Fruit fly (Drosophila melanogaster) whole organism, embryonic: ENCODE data around the gene yin.

Experiments
- ATbp ChIP-seq: fragments of 200-800 bp; sonication (Bioruptor generic); optimal IDR thresholded peaks from 2 replicates; lab custom pipeline; 2017; ENCODE audit warnings: missing biosample characterization, mild to moderate bottlenecking, missing genetic modification characterization, missing genetic modification reagents
- B-H1 ChIP-seq: fragments of 200-800 bp; sonication (Bioruptor generic); IDR thresholded peaks from 3 replicates; pipeline ENCODE4 v1.3.6; 2022; ENCODE audit warnings: missing biosample characterization, missing genetic modification characterization
- BtbVII ChIP-seq: fragments of 200-800 bp; sonication (Bioruptor generic); optimal IDR thresholded peaks from 3 replicates; lab custom pipeline; 2017; ENCODE audit warnings: missing biosample characterization, mild to moderate bottlenecking, missing genetic modification characterization
- CG10462 ChIP-seq: fragments of 200-800 bp; sonication (Bioruptor generic); optimal IDR thresholded peaks from 2 replicates; lab custom pipeline; 2016; ENCODE audit warnings: missing biosample characterization, missing genetic modification characterization
- CG10565 ChIP-seq: fragments of 200-800 bp; sonication (Bioruptor generic); optimal IDR thresholded peaks from 3 replicates; lab custom pipeline; 2016; ENCODE audit warnings: missing biosample characterization, mild to moderate bottlenecking, missing genetic modification characterization
- CG11695 ChIP-seq: fragments of 200-800 bp; sonication (Bioruptor generic); IDR thresholded peaks from 3 replicates; pipeline ENCODE4 v1.3.6; 2022; ENCODE audit warnings: missing biosample characterization, missing genetic modification characterization
- CG13894 ChIP-seq: fragments of 200-800 bp; sonication (Bioruptor generic); optimal IDR thresholded peaks from 3 replicates; lab custom pipeline; 2018; ENCODE audit warnings: missing biosample characterization, mild to moderate bottlenecking, missing genetic modification characterization, moderate library complexity
- CG1603 ChIP-seq: fragments of 200-800 bp; sonication (Bioruptor generic); optimal IDR thresholded peaks from 2 replicates; lab custom pipeline; 2019; ENCODE audit warnings: missing biosample characterization, mild to moderate bottlenecking, missing genetic modification characterization, moderate library complexity
- CG17361 ChIP-seq: fragments of 200-800 bp; sonication (Bioruptor generic); IDR thresholded peaks from 3 replicates; pipeline ENCODE4 v1.3.6; 2022; ENCODE audit warnings: missing biosample characterization, missing genetic modification characterization
- CG17802 ChIP-seq: fragments of 200-800 bp; sonication (Bioruptor generic); optimal IDR thresholded peaks from 2 replicates; lab custom pipeline; 2018; ENCODE audit warnings: missing biosample characterization, mild to moderate bottlenecking, missing genetic modification characterization, moderate library complexity
- CG18764 ChIP-seq: fragments of 200-800 bp; sonication (Bioruptor generic); optimal IDR thresholded peaks from 3 replicates; lab custom pipeline; 2016; ENCODE audit warnings: missing biosample characterization, missing genetic modification characterization
- CG2199 ChIP-seq: fragments of 200-800 bp; sonication (Bioruptor generic); IDR thresholded peaks from 3 replicates; pipeline ENCODE4 v1.3.6; 2022; ENCODE audit warnings: missing biosample characterization, missing genetic modification characterization
- CG31441 ChIP-seq: fragments of 200-800 bp; sonication (Bioruptor generic); IDR thresholded peaks from 2 replicates; pipeline ENCODE4 v1.3.6; 2022; ENCODE audit warnings: missing biosample characterization, missing genetic modification characterization
- CG32767 ChIP-seq: fragments of 200-800 bp; sonication (Bioruptor generic); IDR thresholded peaks from 2 replicates; pipeline ENCODE4 v1.3.6; 2022; ENCODE audit warnings: missing biosample characterization, missing genetic modification characterization
- CG4617 ChIP-seq: fragments of 200-800 bp; sonication (Bioruptor generic); optimal IDR thresholded peaks from 3 replicates; lab custom pipeline; 2016; ENCODE audit warnings: missing biosample characterization, missing genetic modification characterization, borderline replicate concordance
- CG7839 ChIP-seq: fragments of 200-800 bp; sonication (Bioruptor generic); optimal IDR thresholded peaks from 3 replicates; lab custom pipeline; 2018; ENCODE audit warnings: missing biosample characterization, mild to moderate bottlenecking, missing genetic modification characterization, moderate library complexity
- CG8359 ChIP-seq: fragments of 200-800 bp; sonication (Bioruptor generic); optimal IDR thresholded peaks from 2 replicates; lab custom pipeline; 2017; ENCODE audit warnings: missing biosample characterization, mild to moderate bottlenecking, missing genetic modification characterization, borderline replicate concordance
- CG9727 ChIP-seq: fragments of 200-800 bp; sonication (Bioruptor generic); optimal IDR thresholded peaks from 3 replicates; lab custom pipeline; 2017; ENCODE audit warnings: missing biosample characterization, mild to moderate bottlenecking, missing genetic modification characterization
- CkIIα-i1 ChIP-seq: fragments of 200-800 bp; sonication (Bioruptor generic); IDR thresholded peaks from 2 replicates; pipeline ENCODE4 v1.3.6; 2022; ENCODE audit warnings: missing biosample characterization, missing genetic modification characterization
- Hr78 ChIP-seq, 2 experiments: fragments of 200-800 bp in 1 of 2; fragments of >200 bp in 1 of 2; sonication (Bioruptor generic) in 1 of 2; optimal IDR thresholded peaks; 2 replicates each; lab custom pipeline; 2017 to 2019; ENCODE audit warnings: missing biosample characterization in 2 of 2, missing genetic modification characterization in 2 of 2, mild to moderate bottlenecking in 1 of 2, moderate library complexity in 1 of 2
- Lpt ChIP-seq: fragments of >200 bp; optimal IDR thresholded peaks from 2 replicates; lab custom pipeline; 2018; ENCODE audit warnings: missing biosample characterization, missing genetic modification characterization
- MBD-R2 ChIP-seq: fragments of 200-800 bp; sonication (Bioruptor generic); IDR thresholded peaks from 2 replicates; pipeline ENCODE4 v1.3.6; 2022; ENCODE audit warnings: missing biosample characterization, missing genetic modification characterization
- Meics ChIP-seq: fragments of 200-800 bp; sonication (Bioruptor generic); optimal IDR thresholded peaks from 2 replicates; lab custom pipeline; 2017; ENCODE audit warnings: missing biosample characterization, mild to moderate bottlenecking, missing genetic modification characterization
- NK7.1 ChIP-seq: fragments of 200-800 bp; sonication (Bioruptor generic); optimal IDR thresholded peaks from 3 replicates; lab custom pipeline; 2016; ENCODE audit warnings: missing biosample characterization, missing genetic modification characterization
- Ptx1 ChIP-seq: fragments of 200-800 bp; sonication (Bioruptor generic); IDR thresholded peaks from 2 replicates; pipeline ENCODE4 v1.3.6; 2022; ENCODE audit warnings: missing biosample characterization, missing genetic modification characterization
- Ravus ChIP-seq: fragments of 200-800 bp; sonication (Bioruptor generic); IDR thresholded peaks from 2 replicates; pipeline ENCODE4 v1.3.6; 2022; ENCODE audit warnings: missing biosample characterization, missing genetic modification characterization
- Rfx ChIP-seq: fragments of 200-800 bp; sonication (Bioruptor generic); IDR thresholded peaks from 2 replicates; pipeline ENCODE4 v1.3.6; 2022; ENCODE audit warnings: missing biosample characterization, missing genetic modification characterization
- Sry-β ChIP-seq: fragments of 200-800 bp; sonication (Bioruptor generic); optimal IDR thresholded peaks from 2 replicates; lab custom pipeline; 2018; ENCODE audit warnings: missing biosample characterization, mild to moderate bottlenecking, missing genetic modification characterization, moderate library complexity
- TFAM ChIP-seq: fragments of 200-800 bp; sonication (Bioruptor generic); optimal IDR thresholded peaks from 2 replicates; lab custom pipeline; 2017; ENCODE audit warnings: missing biosample characterization, missing genetic modification characterization, inconsistent platforms
- bigmax ChIP-seq: fragments of 200-800 bp; sonication (Bioruptor generic); optimal IDR thresholded peaks from 2 replicates; lab custom pipeline; 2018; ENCODE audit warnings: missing biosample characterization, mild to moderate bottlenecking, missing genetic modification characterization
- bsh ChIP-seq, 2 experiments: fragments of 200-800 bp; sonication (Bioruptor generic); optimal IDR thresholded peaks; 2 replicates each; lab custom pipeline; 2017 to 2018; ENCODE audit warnings: mild to moderate bottlenecking in 2 of 2, missing biosample characterization in 2 of 2, missing genetic modification characterization in 2 of 2, moderate library complexity in 1 of 2
- cg ChIP-seq: fragments of 200-800 bp; sonication (Bioruptor generic); optimal IDR thresholded peaks from 3 replicates; lab custom pipeline; 2019; ENCODE audit warnings: missing biosample characterization, mild to moderate bottlenecking, missing genetic modification characterization, moderate library complexity
- ci ChIP-seq: fragments of 200-800 bp; sonication (Bioruptor generic); IDR thresholded peaks from 3 replicates; pipeline ENCODE4 v1.3.6; 2022; ENCODE audit warnings: missing biosample characterization, missing genetic modification characterization
- croc ChIP-seq: fragments of 200-800 bp; sonication (Bioruptor generic); conservative IDR thresholded peaks from 3 replicates; pipeline ENCODE4 v1.3.6; 2022; ENCODE audit warnings: missing biosample characterization, missing genetic modification characterization
- dmrt11E ChIP-seq: fragments of 200-800 bp; sonication (Bioruptor generic); optimal IDR thresholded peaks from 3 replicates; lab custom pipeline; 2018; ENCODE audit warnings: missing biosample characterization, mild to moderate bottlenecking, missing genetic modification characterization, moderate library complexity
- ems ChIP-seq: fragments of 200-800 bp; sonication (Bioruptor generic); optimal IDR thresholded peaks from 3 replicates; lab custom pipeline; 2016; ENCODE audit warnings: missing biosample characterization, missing genetic modification characterization
- fd102C ChIP-seq: fragments of 200-800 bp; sonication (Bioruptor generic); optimal IDR thresholded peaks from 2 replicates; lab custom pipeline; 2018; ENCODE audit warnings: missing biosample characterization, mild to moderate bottlenecking, missing genetic modification characterization, moderate library complexity
- fru ChIP-seq: fragments of >200 bp; optimal IDR thresholded peaks from 2 replicates; lab custom pipeline; 2017
- gro ChIP-seq: fragments of 200-800 bp; sonication (Bioruptor generic); optimal IDR thresholded peaks from 2 replicates; lab custom pipeline; 2016; ENCODE audit warnings: missing biosample characterization, missing genetic modification characterization
- hkb ChIP-seq, 2 experiments: fragments of 200-800 bp in 1 of 2; fragments of >200 bp in 1 of 2; sonication (Bioruptor generic) in 1 of 2; IDR thresholded peaks in 1 of 2; optimal IDR thresholded peaks in 1 of 2; 2 replicates each; pipeline versions ENCODE4 v1.3.6 to Lab custom; 2017 to 2022; ENCODE audit warnings: missing biosample characterization in 1 of 2, missing genetic modification characterization in 1 of 2
- nerfin-1 ChIP-seq: fragments of 200-800 bp; sonication (Bioruptor generic); optimal IDR thresholded peaks from 3 replicates; lab custom pipeline; 2019; ENCODE audit warnings: missing biosample characterization, mild to moderate bottlenecking, missing genetic modification characterization, moderate library complexity
- pfk ChIP-seq: fragments of 200-800 bp; sonication (Bioruptor generic); optimal IDR thresholded peaks from 2 replicates; lab custom pipeline; 2018; ENCODE audit warnings: missing biosample characterization, mild to moderate bottlenecking, missing genetic modification characterization, moderate library complexity
- psq ChIP-seq: fragments of 200-800 bp; sonication (Bioruptor generic); optimal IDR thresholded peaks from 2 replicates; lab custom pipeline; 2017; ENCODE audit warnings: missing biosample characterization, missing genetic modification characterization
- shn ChIP-seq: fragments of 200-800 bp; sonication (Bioruptor generic); optimal IDR thresholded peaks from 3 replicates; lab custom pipeline; 2016; ENCODE audit warnings: missing biosample characterization, missing genetic modification characterization
- so ChIP-seq: fragments of 200-800 bp; sonication (Bioruptor generic); IDR thresholded peaks from 3 replicates; pipeline ENCODE4 v1.3.6; 2022; ENCODE audit warnings: missing biosample characterization, missing genetic modification characterization
- sob ChIP-seq: fragments of 200-800 bp; sonication (Bioruptor generic); IDR thresholded peaks from 2 replicates; pipeline ENCODE4 v1.3.6; 2022; ENCODE audit warnings: missing biosample characterization, missing genetic modification characterization
- trh ChIP-seq: fragments of 200-800 bp; sonication (Bioruptor generic); optimal IDR thresholded peaks from 2 replicates; lab custom pipeline; 2016; ENCODE audit warnings: missing biosample characterization, missing genetic modification characterization
- ttk ChIP-seq: fragments of 200-800 bp; sonication (Bioruptor generic); IDR thresholded peaks from 2 replicates; pipeline ENCODE4 v2.1.2; 2022; ENCODE audit warnings: missing biosample characterization, missing genetic modification characterization
- unc-4 ChIP-seq: fragments of 200-800 bp; sonication (Bioruptor generic); IDR thresholded peaks from 2 replicates; pipeline ENCODE4 v1.3.6; 2022; ENCODE audit warnings: missing biosample characterization, missing genetic modification characterization; ENCODE audit not compliant: partially characterized antibody

Gene yin

DNA sequence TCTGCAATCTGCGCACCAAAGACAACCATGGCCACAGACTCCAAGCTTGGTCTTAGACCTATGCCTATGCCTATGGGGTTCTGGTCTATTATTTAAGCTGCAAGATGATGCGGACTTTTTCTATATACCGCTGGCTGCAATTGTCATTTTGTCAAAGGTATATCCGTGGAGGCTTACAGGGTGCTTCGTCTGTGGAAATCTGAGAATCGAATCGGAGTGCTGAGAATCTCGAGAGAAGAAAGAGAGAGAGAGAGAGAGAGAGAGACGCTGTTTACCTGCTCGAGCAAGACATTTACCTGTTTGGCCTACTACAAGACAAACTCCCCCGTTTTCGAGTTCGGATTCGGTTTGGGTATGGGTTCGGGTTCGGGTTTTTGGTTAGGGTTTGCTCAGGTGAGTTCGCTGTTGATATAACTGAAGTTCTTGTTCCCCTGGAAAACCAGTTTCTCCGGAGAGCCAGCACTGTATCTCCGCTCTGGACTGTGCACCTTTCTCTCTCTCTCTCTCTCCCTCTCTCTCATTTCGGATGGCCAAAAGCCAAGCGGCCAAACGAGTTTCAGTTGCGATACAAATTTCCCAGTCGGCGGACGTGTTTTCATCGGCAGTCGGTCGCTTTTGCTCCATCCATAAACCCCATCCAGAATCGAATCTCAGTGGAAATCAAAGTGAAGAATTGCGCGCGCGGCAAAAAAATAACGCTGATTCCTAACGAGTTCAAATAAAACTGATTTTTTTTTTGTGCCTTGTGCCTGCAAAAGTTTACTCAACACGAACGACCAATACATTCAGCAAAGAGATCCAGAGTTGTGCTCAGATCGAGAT, 26.2 kb downstream of the yin start (continued):
- TF ChIP-seq cg (no peak), CG17802 (tag; lab: Kevin White, UChicago) (no peak), bigmax (GFP tag; lab: Kevin White, UChicago) (peak; percentile 33), B-H1 (GFP tag; lab: Robert Waterston, UW) (no peak), CG18764 (no peak), TFAM (no peak), Ptx1 (no peak), so (GFP tag; lab: Robert Waterston, UW) (peak; percentile 56; the same call in 1 of the 3 replicates), hkb (optimal IDR thresholded peaks at IDR 0.05; lab: Kevin White, UChicago) (no peak), hkb (GFP tag; IDR thresholded peaks at IDR 0.05; lab: Robert Waterston, UW) (peak; percentile 49), CG11695 (GFP tag; lab: Robert Waterston, UW) (0 out of 3 replicates have a peak, but pooled peaks have one; percentile 11), ATbp (peak; percentile 55), CG4617 (no peak), Meics (GFP tag; lab: Kevin White, UChicago) (peak; percentile 35), psq (GFP tag; lab: Kevin White, UChicago) (no peak), CG31441 (GFP tag; lab: Robert Waterston, UW) (no peak), CG10462 (no peak), gro (GFP tag; lab: Kevin White, UChicago) (no peak), bsh (GFP tag; optimal IDR thresholded peaks at IDR 0.05; lab: Kevin White, UChicago) (peak; percentile 26 to 28), Hr78 (GFP tag; optimal IDR thresholded peaks at IDR 0.05; lab: Kevin White, UChicago) (no peak), NK7.1 (no peak), CG13894 (tag; lab: Kevin White, UChicago) (peak; percentile 38), pfk (peak; percentile 49), MBD-R2 (GFP tag; lab: Robert Waterston, UW) (no peak; the same call in 1 of the 2 replicates), croc (no peak), CkIIα-i1 (GFP tag; lab: Robert Waterston, UW) (no peak), CG32767 (no peak; the same call in 1 of the 2 replicates), CG8359 (GFP tag; lab: Kevin White, UChicago) (no peak), Sry-β (GFP tag; lab: Kevin White, UChicago) (no peak), ems (no peak), unc-4 (no peak), CG17361 (GFP tag; lab: Robert Waterston, UW) (no peak), Rfx (GFP tag; lab: Robert Waterston, UW) (peak; percentile 40; the same call in 1 of the 2 replicates), CG10565 (GFP tag; lab: Kevin White, UChicago) (no peak), sob (0 out of 2 replicates have a peak, but pooled peaks have one; percentile 30), CG9727 (GFP tag; lab: Kevin White, UChicago) (no peak), dmrt11E (no peak), ci (GFP tag; lab: Robert Waterston, UW) (peak; percentile 75; the same call in 2 of the 3 replicates), CG1603 (tag; lab: Kevin White, UChicago) (no peak), trh (GFP tag; lab: Kevin White, UChicago) (no peak), shn (GFP tag; lab: Kevin White, UChicago) (no peak), BtbVII (GFP tag; lab: Kevin White, UChicago) (peak; percentile 53), CG2199 (GFP tag; lab: Robert Waterston, UW) (no peak), fd102C (no peak), fru (no peak), Lpt (GFP tag; lab: Kevin White, UChicago) (no peak), CG7839 (tag; lab: Kevin White, UChicago) (no peak), nerfin-1 (tag; lab: Kevin White, UChicago) (no peak), ttk (GFP tag; lab: Robert Waterston, UW) (no peak), Ravus (peak; percentile 19)
